Fruit fly (Drosophila melanogaster): ENCODE data around the gene DIP-iota.

dm6 chr2L:6667719-6668325, 46.3 kb upstream of the DIP-iota start, which contains the start of gene Galt:
- peak; percentile 57 for TF ChIP-seq pros (GFP tag; optimal IDR thresholded peaks at IDR 0.05)
- peak; percentile 26 for TF ChIP-seq Sox102F (GFP tag; optimal IDR thresholded peaks at IDR 0.05)
- peak; percentile 99 for TF ChIP-seq sd (tag; optimal IDR thresholded peaks at IDR 0.05)
- TF ChIP-seq CG7839 (tag; optimal IDR thresholded peaks at IDR 0.05) = no peak
- TF ChIP-seq CG33557 (GFP tag; optimal IDR thresholded peaks at IDR 0.05) = no peak
- TF ChIP-seq sens-2 (GFP tag; IDR thresholded peaks at IDR 0.05) = no peak
